Worm (Caenorhabditis elegans): ENCODE results near the gene Y50D4A.10.

ce11 chrV:1226239-1226638 lies 5.9 kb upstream of the Y50D4A.10 start:
- TF ChIP-seq him-1 (tag; optimal IDR thresholded peaks at IDR 0.05) = no peak
- TF ChIP-seq W03F9.2 (tag; optimal IDR thresholded peaks at IDR 0.05) = no peak
